Worm (Caenorhabditis elegans) whole organism, late embryonic: ENCODE data around the gene col-89.

ENCODE experiments used
- K02D7.2 ChIP-seq: sonication (generic microtip); optimal IDR thresholded peaks from 2 replicates; lab custom pipeline; 2017; ENCODE audit warnings: mild to moderate bottlenecking, missing genetic modification characterization, missing compliant biosample characterization
- ama-1 ChIP-seq: fragments of 150-350 bp; optimal IDR thresholded peaks from 2 replicates; lab custom pipeline; 2014
- ceh-31 ChIP-seq: sonication (generic microtip); optimal IDR thresholded peaks from 2 replicates; lab custom pipeline; 2016; ENCODE audit warnings: missing genetic modification characterization, missing compliant biosample characterization
- ceh-45 ChIP-seq: fragments of 200-800 bp; sonication (Bioruptor generic); IDR thresholded peaks from 2 replicates; pipeline ENCODE4 v1.3.6; 2022; ENCODE audit warnings: missing genetic modification reagents, missing genetic modification characterization, missing compliant biosample characterization
- fkh-10 ChIP-seq: fragments of 150-350 bp; optimal IDR thresholded peaks from 2 replicates; lab custom pipeline; 2014; ENCODE audit warnings: missing biosample characterization, missing genetic modification reagents, missing genetic modification characterization
- lin-11 ChIP-seq: fragments of 200-800 bp; sonication (Bioruptor generic); optimal IDR thresholded peaks from 2 replicates; lab custom pipeline; 2018; ENCODE audit warnings: mild to moderate bottlenecking, missing genetic modification characterization, missing compliant biosample characterization
- nfya-1 ChIP-seq: sonication (generic microtip); optimal IDR thresholded peaks from 2 replicates; lab custom pipeline; 2017; ENCODE audit warnings: missing genetic modification characterization, mild to moderate bottlenecking, missing compliant biosample characterization, antibody characterized with exemption, moderate library complexity
- pat-9 ChIP-seq: fragments of 200-800 bp; sonication (Bioruptor generic); optimal IDR thresholded peaks from 2 replicates; lab custom pipeline; 2018; ENCODE audit warnings: mild to moderate bottlenecking, missing genetic modification characterization, moderate library complexity, missing compliant biosample characterization
- pha-4 ChIP-seq: fragments of 150-350 bp; optimal IDR thresholded peaks from 2 replicates; lab custom pipeline; 2018; ENCODE audit warnings: missing biosample characterization, missing genetic modification reagents, missing genetic modification characterization
- sdc-2 ChIP-seq: sonication (generic microtip); optimal IDR thresholded peaks from 2 replicates; lab custom pipeline; 2016; ENCODE audit warnings: missing genotype, missing genetic modification characterization, missing compliant biosample characterization
- unc-42 ChIP-seq: sonication (generic microtip); optimal IDR thresholded peaks from 2 replicates; lab custom pipeline; 2016; ENCODE audit warnings: missing genotype, missing genetic modification characterization, missing compliant biosample characterization
- unc-86 ChIP-seq: sonication (generic microtip); optimal IDR thresholded peaks from 2 replicates; lab custom pipeline; 2016; ENCODE audit warnings: missing genetic modification characterization, missing compliant biosample characterization

DNA sequence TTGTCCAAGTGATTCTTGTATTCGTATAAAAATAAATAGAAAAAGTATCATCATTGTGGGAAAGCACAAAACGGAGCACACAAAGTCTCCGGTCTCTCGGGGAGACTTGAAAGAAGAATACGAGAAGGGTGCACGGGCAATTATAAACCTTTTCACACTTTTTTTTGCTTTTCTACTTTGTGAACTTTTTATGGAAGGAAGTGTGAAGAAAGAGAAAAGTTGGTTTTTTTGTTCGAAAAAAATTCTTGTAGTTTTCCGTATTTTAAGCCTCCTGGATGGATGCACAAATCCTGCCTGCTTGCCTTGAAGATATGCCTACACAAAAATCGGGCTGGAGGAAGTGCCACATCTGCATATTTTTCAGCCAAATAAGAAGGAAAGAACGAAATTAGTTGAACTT is 30.1 kb downstream of the col-89 start, which contains the start of gene B0393.7:
- TF ChIP-seq K02D7.2 (tag; lab: Kevin White, UChicago) (no peak), ama-1 (lab: Kevin White, UChicago) (no peak), lin-11 (no peak), unc-86 (tag; lab: Kevin White, UChicago) (no peak), fkh-10 (no peak), nfya-1 (tag; lab: Kevin White, UChicago) (no peak), ceh-45 (GFP tag; lab: Robert Waterston, UW) (no peak), ceh-31 (tag; lab: Kevin White, UChicago) (no peak), sdc-2 (tag; lab: Kevin White, UChicago) (no peak), unc-42 (tag; lab: Kevin White, UChicago) (no peak), pha-4 (no peak), pat-9 (no peak)
